Worm (Caenorhabditis elegans) whole organism, L3 larva: ENCODE results near the gene sma-6.

Experiments
- ceh-9 ChIP-seq: sonication (generic microtip); optimal IDR thresholded peaks from 2 replicates; lab custom pipeline; 2018; ENCODE audit warnings: missing biosample characterization, missing genetic modification characterization
- unc-62 ChIP-seq: fragments of 150-350 bp; sonication (generic microtip); optimal IDR thresholded peaks from 4 replicates; lab custom pipeline; 2014; ENCODE audit warnings: missing biosample characterization, missing genetic modification reagents, missing genetic modification characterization

DNA sequence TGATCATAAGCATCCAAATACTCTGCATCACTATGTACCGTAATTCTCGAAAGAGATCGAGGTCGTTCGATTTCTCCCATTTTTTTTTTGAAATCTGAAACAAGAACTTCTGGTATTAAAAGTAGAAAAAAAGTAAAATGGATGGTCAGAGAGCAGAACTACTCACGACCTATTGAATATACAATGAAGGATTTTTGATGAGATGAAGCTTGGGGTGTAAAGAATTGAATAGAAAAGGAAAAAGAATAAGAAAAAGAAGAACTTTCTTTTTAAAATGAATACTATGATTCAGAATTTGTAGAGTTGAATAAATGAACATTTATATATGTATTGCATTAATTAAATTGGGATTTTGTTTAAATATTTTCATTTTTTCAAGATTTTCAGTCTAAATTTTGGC, 9.6 kb downstream of the sma-6 start, which contains the start of gene ttc-39B:
- TF ChIP-seq unc-62 (GFP tag; lab: Kevin White, UChicago) (no peak), ceh-9 (tag; lab: Kevin White, UChicago) (no peak)
